Fruit fly (Drosophila melanogaster) whole organism, embryonic: Measurements from ENCODE around the gene JMJD5.

Experiments used
- Aef1 ChIP-seq: fragments of 200-800 bp; sonication (Bioruptor generic); IDR thresholded peaks from 3 replicates; pipeline ENCODE4 v1.3.6; 2022; ENCODE audit warnings: missing biosample characterization, missing genetic modification characterization
- Bdp1 ChIP-seq: fragments of 200-800 bp; sonication (Bioruptor generic); optimal IDR thresholded peaks from 3 replicates; lab custom pipeline; 2016; ENCODE audit warnings: missing biosample characterization, missing genetic modification characterization
- CG10654 ChIP-seq: fragments of 200-800 bp; sonication (Bioruptor generic); optimal IDR thresholded peaks from 2 replicates; lab custom pipeline; 2016; ENCODE audit warnings: missing biosample characterization, missing genetic modification characterization
- CG11085 ChIP-seq: fragments of 200-800 bp; sonication (Bioruptor generic); IDR thresholded peaks from 2 replicates; pipeline ENCODE4 v1.3.6; 2022; ENCODE audit warnings: missing biosample characterization, missing genetic modification characterization
- CG11093 ChIP-seq: fragments of 200-800 bp; sonication (Bioruptor generic); IDR thresholded peaks from 3 replicates; pipeline ENCODE4 v1.3.6; 2022; ENCODE audit warnings: missing biosample characterization, missing genetic modification characterization
- CG12104 ChIP-seq: fragments of 200-800 bp; sonication (Bioruptor generic); optimal IDR thresholded peaks from 3 replicates; lab custom pipeline; 2016; ENCODE audit warnings: missing biosample characterization, missing genetic modification characterization
- CG12155 ChIP-seq: fragments of 200-800 bp; sonication (Bioruptor generic); optimal IDR thresholded peaks from 3 replicates; lab custom pipeline; 2016; ENCODE audit warnings: missing biosample characterization, missing genetic modification characterization
- CG14860 ChIP-seq: fragments of 200-800 bp; sonication (Bioruptor generic); IDR thresholded peaks from 3 replicates; pipeline ENCODE4 v1.3.6; 2022; ENCODE audit warnings: missing biosample characterization, missing genetic modification characterization; ENCODE audit not compliant: partially characterized antibody
- CG15073 ChIP-seq: fragments of 200-800 bp; sonication (Bioruptor generic); optimal IDR thresholded peaks from 2 replicates; lab custom pipeline; 2016; ENCODE audit warnings: missing biosample characterization, missing genetic modification characterization
- CG16779 ChIP-seq: fragments of 200-800 bp; sonication (Bioruptor generic); IDR thresholded peaks from 2 replicates; pipeline ENCODE4 v1.3.6; 2022; ENCODE audit warnings: missing biosample characterization, missing genetic modification characterization
- CG18599 ChIP-seq: fragments of 200-800 bp; sonication (Bioruptor generic); optimal IDR thresholded peaks from 3 replicates; lab custom pipeline; 2017; ENCODE audit warnings: missing biosample characterization, missing genetic modification characterization, mild to moderate bottlenecking, moderate library complexity, missing genetic modification reagents
- CG33213 ChIP-seq: fragments of 200-800 bp; sonication (Bioruptor generic); optimal IDR thresholded peaks from 3 replicates; lab custom pipeline; 2016; ENCODE audit warnings: missing biosample characterization, missing genetic modification characterization
- CG7786 ChIP-seq: fragments of 200-800 bp; sonication (Bioruptor generic); optimal IDR thresholded peaks from 2 replicates; lab custom pipeline; 2016; ENCODE audit warnings: missing biosample characterization, missing genetic modification characterization
- CG7839 ChIP-seq: fragments of 200-800 bp; sonication (Bioruptor generic); optimal IDR thresholded peaks from 3 replicates; lab custom pipeline; 2018; ENCODE audit warnings: missing biosample characterization, mild to moderate bottlenecking, missing genetic modification characterization, moderate library complexity
- CG9727 ChIP-seq: fragments of 200-800 bp; sonication (Bioruptor generic); optimal IDR thresholded peaks from 3 replicates; lab custom pipeline; 2017; ENCODE audit warnings: missing biosample characterization, mild to moderate bottlenecking, missing genetic modification characterization
- Deaf1 ChIP-seq: fragments of 200-800 bp; optimal IDR thresholded peaks from 3 replicates; lab custom pipeline; 2019; ENCODE audit warnings: missing biosample characterization, mild to moderate bottlenecking, missing genetic modification characterization, moderate library complexity
- Dref ChIP-seq: fragments of 200-800 bp; sonication (Bioruptor generic); IDR thresholded peaks from 2 replicates; pipeline ENCODE4 v1.3.6; 2022; ENCODE audit warnings: missing biosample characterization, missing genetic modification characterization
- Drgx ChIP-seq: fragments of 200-800 bp; sonication (Bioruptor generic); IDR thresholded peaks from 2 replicates; pipeline ENCODE4 v1.3.6; 2022; ENCODE audit warnings: missing biosample characterization, missing genetic modification characterization
- Ets97D ChIP-seq: fragments of 200-800 bp; sonication (Bioruptor generic); optimal IDR thresholded peaks from 3 replicates; lab custom pipeline; 2016; ENCODE audit warnings: missing biosample characterization, missing genetic modification characterization
- H2.0 ChIP-seq: fragments of 200-800 bp; sonication (Bioruptor generic); IDR thresholded peaks from 2 replicates; pipeline ENCODE4 v1.3.6; 2022; ENCODE audit warnings: missing biosample characterization, missing genetic modification characterization
- HLH3B ChIP-seq: fragments of 200-800 bp; sonication (Bioruptor generic); IDR thresholded peaks from 2 replicates; pipeline ENCODE4 v1.3.6; 2022; ENCODE audit warnings: missing biosample characterization, missing genetic modification characterization
- Lhr ChIP-seq: fragments of 200-800 bp; sonication (Bioruptor generic); optimal IDR thresholded peaks from 3 replicates; lab custom pipeline; 2017; ENCODE audit warnings: mild to moderate bottlenecking, missing biosample characterization, missing genetic modification reagents, missing genetic modification characterization
- MTF-1 ChIP-seq: fragments of 200-800 bp; sonication (Bioruptor generic); optimal IDR thresholded peaks from 2 replicates; lab custom pipeline; 2018; ENCODE audit warnings: missing biosample characterization, mild to moderate bottlenecking, missing genetic modification characterization, borderline replicate concordance
- Mes4 ChIP-seq: fragments of 200-800 bp; sonication (Bioruptor generic); optimal IDR thresholded peaks from 2 replicates; lab custom pipeline; 2016; ENCODE audit warnings: missing biosample characterization, missing genetic modification characterization
- Nf-YC ChIP-seq: fragments of 200-800 bp; optimal IDR thresholded peaks from 3 replicates; lab custom pipeline; 2019; ENCODE audit warnings: missing biosample characterization, mild to moderate bottlenecking, missing genetic modification characterization, moderate library complexity
- Poxn ChIP-seq: fragments of 200-800 bp; sonication (Bioruptor generic); IDR thresholded peaks from 2 replicates; pipeline ENCODE4 v1.3.6; 2022; ENCODE audit warnings: missing biosample characterization, missing genetic modification characterization
- Side ChIP-seq: fragments of 200-800 bp; sonication (Bioruptor generic); optimal IDR thresholded peaks from 2 replicates; lab custom pipeline; 2016; ENCODE audit warnings: missing biosample characterization, missing genetic modification characterization
- ase ChIP-seq: fragments of 200-800 bp; sonication (Bioruptor generic); IDR thresholded peaks from 3 replicates; pipeline ENCODE4 v1.3.6; 2022; ENCODE audit warnings: missing biosample characterization, missing genetic modification characterization
- ash1 ChIP-seq: fragments of 200-800 bp; sonication (Bioruptor generic); optimal IDR thresholded peaks from 2 replicates; lab custom pipeline; 2018; ENCODE audit warnings: missing biosample characterization, mild to moderate bottlenecking, missing genetic modification characterization
- br ChIP-seq: fragments of >200 bp; optimal IDR thresholded peaks from 2 replicates; lab custom pipeline; 2017
- caup ChIP-seq: fragments of 200-800 bp; sonication (Bioruptor generic); optimal IDR thresholded peaks from 3 replicates; lab custom pipeline; 2017; ENCODE audit warnings: missing biosample characterization, mild to moderate bottlenecking, missing genetic modification characterization, moderate library complexity; ENCODE audit not compliant: severe bottlenecking
- chif ChIP-seq, 2 experiments: fragments of 200-800 bp; sonication (Bioruptor generic); optimal IDR thresholded peaks; 3 replicates each; lab custom pipeline; 2016; ENCODE audit warnings: missing biosample characterization in 2 of 2, missing genetic modification characterization in 2 of 2
- crc ChIP-seq: fragments of 200-800 bp; sonication (Bioruptor generic); optimal IDR thresholded peaks from 2 replicates; lab custom pipeline; 2016; ENCODE audit warnings: missing biosample characterization, missing genetic modification characterization
- dm ChIP-seq: fragments of 200-800 bp; sonication (Bioruptor generic); optimal IDR thresholded peaks from 3 replicates; lab custom pipeline; 2016; ENCODE audit warnings: missing biosample characterization, missing genetic modification characterization
- dmrt11E ChIP-seq: fragments of 200-800 bp; sonication (Bioruptor generic); optimal IDR thresholded peaks from 3 replicates; lab custom pipeline; 2018; ENCODE audit warnings: missing biosample characterization, mild to moderate bottlenecking, missing genetic modification characterization, moderate library complexity
- ems ChIP-seq: fragments of 200-800 bp; sonication (Bioruptor generic); optimal IDR thresholded peaks from 3 replicates; lab custom pipeline; 2016; ENCODE audit warnings: missing biosample characterization, missing genetic modification characterization
- exex ChIP-seq: fragments of 200-800 bp; sonication (Bioruptor generic); optimal IDR thresholded peaks from 4 replicates; lab custom pipeline; 2018; ENCODE audit warnings: missing biosample characterization, mild to moderate bottlenecking, missing genetic modification characterization, moderate library complexity
- gsb-n ChIP-seq: fragments of 200-800 bp; sonication (Bioruptor generic); optimal IDR thresholded peaks from 3 replicates; lab custom pipeline; 2018; ENCODE audit warnings: missing biosample characterization, mild to moderate bottlenecking, missing genetic modification characterization
- kay ChIP-seq: fragments of 200-800 bp; sonication (Bioruptor generic); optimal IDR thresholded peaks from 2 replicates; lab custom pipeline; 2016; ENCODE audit warnings: missing biosample characterization, missing genetic modification characterization
- lbe ChIP-seq: fragments of 200-800 bp; sonication (Bioruptor generic); optimal IDR thresholded peaks from 2 replicates; lab custom pipeline; 2016; ENCODE audit warnings: missing biosample characterization, mild to moderate bottlenecking, missing genetic modification characterization
- mam ChIP-seq: fragments of 200-800 bp; sonication (Bioruptor generic); optimal IDR thresholded peaks from 3 replicates; lab custom pipeline; 2016; ENCODE audit warnings: missing biosample characterization, missing genetic modification characterization
- prd ChIP-seq, 3 experiments: fragments of >200 bp in 2 of 3; fragments of 200-800 bp in 1 of 3; sonication (Bioruptor generic) in 1 of 3; optimal IDR thresholded peaks in 2 of 3; IDR thresholded peaks in 1 of 3; 2 replicates in 2 of 3; 3 replicates in 1 of 3; pipeline versions ENCODE4 v1.3.6 to Lab custom; 2017 to 2022; ENCODE audit warnings: missing biosample characterization in 1 of 3, missing genetic modification characterization in 1 of 3
- pzg ChIP-seq: fragments of 200-800 bp; sonication (Bioruptor generic); optimal IDR thresholded peaks from 3 replicates; lab custom pipeline; 2018; ENCODE audit warnings: missing biosample characterization, mild to moderate bottlenecking, missing genetic modification characterization, moderate library complexity
- repo ChIP-seq: fragments of 200-800 bp; sonication (Bioruptor generic); optimal IDR thresholded peaks from 2 replicates; lab custom pipeline; 2016; ENCODE audit warnings: missing biosample characterization, missing genetic modification characterization
- sob ChIP-seq: fragments of 200-800 bp; sonication (Bioruptor generic); IDR thresholded peaks from 2 replicates; pipeline ENCODE4 v1.3.6; 2022; ENCODE audit warnings: missing biosample characterization, missing genetic modification characterization
- tll ChIP-seq, 2 experiments: fragments of 200-800 bp in 1 of 2; fragments of >200 bp in 1 of 2; sonication (Bioruptor generic) in 1 of 2; optimal IDR thresholded peaks; 2 replicates each; lab custom pipeline; 2017 to 2019; ENCODE audit warnings: missing biosample characterization in 2 of 2, missing genetic modification characterization in 2 of 2, mild to moderate bottlenecking in 1 of 2, moderate library complexity in 1 of 2
- vfl ChIP-seq: fragments of 200-800 bp; sonication (Bioruptor generic); optimal IDR thresholded peaks from 2 replicates; lab custom pipeline; 2016; ENCODE audit warnings: missing biosample characterization, missing genetic modification characterization
- wdn ChIP-seq: fragments of 200-800 bp; sonication (Bioruptor generic); IDR thresholded peaks from 2 replicates; pipeline ENCODE4 v1.3.6; 2022; ENCODE audit warnings: missing biosample characterization, missing genetic modification characterization
- wor ChIP-seq: fragments of 200-800 bp; sonication (Bioruptor generic); IDR thresholded peaks from 2 replicates; pipeline ENCODE4 v1.3.6; 2022; ENCODE audit warnings: missing biosample characterization, missing genetic modification characterization
- zen2 ChIP-seq: fragments of 200-800 bp; sonication (Bioruptor generic); IDR thresholded peaks from 3 replicates; pipeline ENCODE4 v1.3.6; 2022; ENCODE audit warnings: missing biosample characterization, missing genetic modification characterization; ENCODE audit not compliant: partially characterized antibody

Gene JMJD5

dm6 chr3L:799837-800513 lies 41.2 kb downstream of the JMJD5 start (continued):
- TF ChIP-seq CG12155 (GFP tag; lab: Kevin White, UChicago) (no peak), lbe (peak; percentile 48), ash1 (GFP tag; lab: Kevin White, UChicago) (no peak), wor (peak; percentile 47; the same call in 1 of the 2 replicates), CG9727 (GFP tag; lab: Kevin White, UChicago) (peak; percentile 15), gsb-n (peak; percentile 21), CG11085 (GFP tag; lab: Robert Waterston, UW) (0 out of 2 replicates have a peak, but pooled peaks have one; percentile 24), Nf-YC (tag; lab: Kevin White, UChicago) (no peak), H2.0 (GFP tag; lab: Robert Waterston, UW) (no peak), crc (GFP tag; lab: Kevin White, UChicago) (no peak), dm (GFP tag; lab: Kevin White, UChicago) (no peak), MTF-1 (GFP tag; lab: Kevin White, UChicago) (no peak), mam (GFP tag; lab: Kevin White, UChicago) (no peak), CG7839 (tag; lab: Kevin White, UChicago) (peak; percentile 35), sob (GFP tag; lab: Robert Waterston, UW) (peak; percentile 44; the same call in 1 of the 2 replicates), CG14860 (GFP tag; lab: Robert Waterston, UW) (no peak), CG33213 (GFP tag; lab: Kevin White, UChicago) (no peak), HLH3B (GFP tag; lab: Robert Waterston, UW) (peak; percentile 65), Mes4 (GFP tag; lab: Kevin White, UChicago) (no peak), pzg (GFP tag; lab: Kevin White, UChicago) (no peak), br (lab: Kevin White, UChicago) (no peak), dmrt11E (tag; lab: Kevin White, UChicago) (peak; percentile 11), Dref (GFP tag; lab: Robert Waterston, UW) (no peak), Ets97D (GFP tag; lab: Kevin White, UChicago) (no peak), vfl (GFP tag; lab: Kevin White, UChicago) (no peak), Drgx (peak; percentile 54; the same call in 1 of the 2 replicates), repo (GFP tag; lab: Kevin White, UChicago) (no peak), Poxn (GFP tag; lab: Robert Waterston, UW) (no peak), ems (GFP tag; lab: Kevin White, UChicago) (no peak), tll (GFP tag; optimal IDR thresholded peaks at IDR 0.05; lab: Kevin White, UChicago) (no peak), chif (GFP tag; optimal IDR thresholded peaks at IDR 0.05; lab: Kevin White, UChicago) (peak; percentile 9 to 30), caup (GFP tag; lab: Kevin White, UChicago) (no peak), prd (optimal IDR thresholded peaks at IDR 0.05; lab: Kevin White, UChicago) (no peak), prd (GFP tag; IDR thresholded peaks at IDR 0.05; lab: Robert Waterston, UW) (peak; percentile 69; the same call in 2 of the 3 replicates), CG18599 (no peak), Lhr (GFP tag; lab: Kevin White, UChicago) (peak; percentile 7), CG16779 (GFP tag; lab: Robert Waterston, UW) (no peak), CG7786 (GFP tag; lab: Kevin White, UChicago) (no peak), CG15073 (no peak), Side (GFP tag; lab: Kevin White, UChicago) (no peak), ase (GFP tag; lab: Robert Waterston, UW) (peak; percentile 26; the same call in 1 of the 3 replicates), kay (GFP tag; lab: Kevin White, UChicago) (no peak), wdn (no peak), CG11093 (GFP tag; lab: Robert Waterston, UW) (no peak), Aef1 (GFP tag; lab: Robert Waterston, UW) (no peak), Bdp1 (GFP tag; lab: Kevin White, UChicago) (no peak), CG12104 (GFP tag; lab: Kevin White, UChicago) (no peak), CG10654 (GFP tag; lab: Kevin White, UChicago) (no peak), exex (no peak), Deaf1 (tag; lab: Kevin White, UChicago) (peak; percentile 12), zen2 (GFP tag; lab: Robert Waterston, UW) (no peak)
